Worm (Caenorhabditis elegans) whole organism, L3 larva: Measurements from ENCODE around the gene H12D21.9.

Experiments
- ceh-28 ChIP-seq: fragments of 150-350 bp; optimal IDR thresholded peaks from 2 replicates; lab custom pipeline; 2014; ENCODE audit warnings: missing biosample characterization, missing genetic modification reagents, missing genetic modification characterization
- ceh-9 ChIP-seq: sonication (generic microtip); optimal IDR thresholded peaks from 2 replicates; lab custom pipeline; 2018; ENCODE audit warnings: missing biosample characterization, missing genetic modification characterization
- eor-1 ChIP-seq, 2 experiments: fragments of 150-350 bp; optimal IDR thresholded peaks; 2 replicates each; lab custom pipeline; 2014 to 2018; ENCODE audit warnings: missing biosample characterization in 2 of 2, missing genetic modification characterization in 2 of 2
- nhr-76 ChIP-seq: fragments of 150-350 bp; sonication (generic microtip); optimal IDR thresholded peaks from 5 replicates; lab custom pipeline; 2014; ENCODE audit warnings: missing biosample characterization, missing genetic modification characterization

- no peak for TF ChIP-seq eor-1 (tag; optimal IDR thresholded peaks at IDR 0.05; lab: Kevin White, UChicago)
- TF ChIP-seq ceh-28 (tag; lab: Kevin White, UChicago) = no peak
- TF ChIP-seq ceh-9 (tag; lab: Kevin White, UChicago) = no peak
- TF ChIP-seq nhr-76 (tag; lab: Kevin White, UChicago) = no peak
Observed at ce11 chrV:14859380-14859779, 49.9 kb downstream of the H12D21.9 start.
